Worm (Caenorhabditis elegans) whole organism, mixed stage, embryonic: ENCODE measurements around the gene F54D10.8.

ENCODE experiments used
- ceh-83 ChIP-seq: fragments of 200-800 bp; sonication (Bioruptor generic); optimal IDR thresholded peaks from 2 replicates; lab custom pipeline; 2018; ENCODE audit warnings: mild to moderate bottlenecking, missing genetic modification characterization, missing compliant biosample characterization
- elt-1 ChIP-seq: sonication (generic microtip); optimal IDR thresholded peaks from 2 replicates; lab custom pipeline; 2017; ENCODE audit warnings: missing genetic modification characterization, mild to moderate bottlenecking, missing compliant biosample characterization, antibody characterized with exemption, moderate library complexity, borderline replicate concordance; ENCODE audit not compliant: insufficient read depth
- mab-5 ChIP-seq: fragments of 150-350 bp; optimal IDR thresholded peaks from 2 replicates; lab custom pipeline; 2014; ENCODE audit warnings: missing biosample characterization, missing genetic modification characterization
- mep-1 ChIP-seq: fragments of 150-350 bp; optimal IDR thresholded peaks from 2 replicates; lab custom pipeline; 2017; ENCODE audit warnings: missing biosample characterization, missing genetic modification reagents, missing genetic modification characterization, inconsistent platforms
- nhr-237 ChIP-seq: fragments of 150-350 bp; optimal IDR thresholded peaks from 2 replicates; lab custom pipeline; 2014; ENCODE audit warnings: missing biosample characterization, missing genetic modification characterization
- unc-62 ChIP-seq: fragments of 150-350 bp; optimal IDR thresholded peaks from 2 replicates; lab custom pipeline; 2014; ENCODE audit warnings: missing biosample characterization, missing genetic modification reagents, missing genetic modification characterization

DNA sequence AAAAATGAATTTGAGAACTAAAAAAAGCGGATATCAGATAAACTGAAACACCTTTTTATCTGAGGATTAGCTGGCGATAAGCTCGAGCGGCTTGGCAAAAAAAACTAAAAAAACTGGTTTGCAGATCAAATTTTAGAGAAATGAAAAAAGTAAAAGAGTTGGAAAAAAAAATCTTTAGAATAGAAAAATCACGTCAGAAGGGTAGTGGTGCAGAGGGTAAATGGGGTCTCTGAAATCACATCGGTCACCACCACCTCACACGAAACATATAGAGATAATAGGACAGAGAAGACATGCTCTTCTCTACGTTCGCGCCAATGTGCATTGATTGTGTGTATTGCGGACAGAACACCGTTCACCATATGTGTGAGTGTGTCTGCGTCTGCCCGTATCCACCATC is 46.5 kb downstream of the F54D10.8 start:
- no peak for TF ChIP-seq unc-62
- no peak for TF ChIP-seq ceh-83 (GFP tag; lab: Kevin White, UChicago)
- TF ChIP-seq elt-1 (tag; lab: Kevin White, UChicago) = no peak
- TF ChIP-seq nhr-237 = no peak
- no peak for TF ChIP-seq mab-5
- no peak for TF ChIP-seq mep-1 (tag; lab: Kevin White, UChicago)
